Fruit fly (Drosophila melanogaster) whole organism, embryonic: ENCODE results near the gene CG17801.
A peak's percentile ranks its signal among the peaks of the same experiment; 100 is the strongest.

Experiments
- CG10431 ChIP-seq: fragments of 200-800 bp; sonication (Bioruptor generic); optimal IDR thresholded peaks from 3 replicates; lab custom pipeline; 2018; ENCODE audit warnings: missing biosample characterization, mild to moderate bottlenecking, missing genetic modification characterization
- CG10462 ChIP-seq: fragments of 200-800 bp; sonication (Bioruptor generic); optimal IDR thresholded peaks from 2 replicates; lab custom pipeline; 2016; ENCODE audit warnings: missing biosample characterization, missing genetic modification characterization
- CG11398 ChIP-seq: fragments of 200-800 bp; sonication (Bioruptor generic); optimal IDR thresholded peaks from 2 replicates; lab custom pipeline; 2016; ENCODE audit warnings: missing biosample characterization, missing genetic modification characterization
- CG12071 ChIP-seq: fragments of 200-800 bp; sonication (Bioruptor generic); optimal IDR thresholded peaks from 3 replicates; lab custom pipeline; 2018; ENCODE audit warnings: missing biosample characterization, mild to moderate bottlenecking, missing genetic modification characterization
- CG14050 ChIP-seq: fragments of 200-800 bp; sonication (Bioruptor generic); IDR thresholded peaks from 3 replicates; pipeline ENCODE4 v1.3.6; 2022; ENCODE audit warnings: missing biosample characterization, missing genetic modification characterization
- CG15073 ChIP-seq: fragments of 200-800 bp; sonication (Bioruptor generic); optimal IDR thresholded peaks from 2 replicates; lab custom pipeline; 2016; ENCODE audit warnings: missing biosample characterization, missing genetic modification characterization
- CG15696 ChIP-seq: fragments of 200-800 bp; sonication (Bioruptor generic); optimal IDR thresholded peaks from 2 replicates; lab custom pipeline; 2019; ENCODE audit warnings: missing biosample characterization, mild to moderate bottlenecking, missing genetic modification characterization, moderate library complexity
- CG16779 ChIP-seq: fragments of 200-800 bp; sonication (Bioruptor generic); IDR thresholded peaks from 2 replicates; pipeline ENCODE4 v1.3.6; 2022; ENCODE audit warnings: missing biosample characterization, missing genetic modification characterization
- CG17612 ChIP-seq: fragments of 200-800 bp; sonication (Bioruptor generic); IDR thresholded peaks from 2 replicates; pipeline ENCODE4 v1.3.6; 2022; ENCODE audit warnings: missing biosample characterization, missing genetic modification characterization
- CG17912 ChIP-seq: fragments of 200-800 bp; sonication (Bioruptor generic); optimal IDR thresholded peaks from 2 replicates; lab custom pipeline; 2018; ENCODE audit warnings: missing biosample characterization, mild to moderate bottlenecking, missing genetic modification characterization
- CG2120 ChIP-seq: fragments of 200-800 bp; sonication (Bioruptor generic); optimal IDR thresholded peaks from 3 replicates; lab custom pipeline; 2016; ENCODE audit warnings: missing biosample characterization, missing genetic modification characterization
- CG6813 ChIP-seq: fragments of 200-800 bp; sonication (Bioruptor generic); optimal IDR thresholded peaks from 2 replicates; lab custom pipeline; 2017; ENCODE audit warnings: missing biosample characterization, missing genetic modification characterization, mild to moderate bottlenecking, moderate library complexity, missing genetic modification reagents
- CG7372 ChIP-seq: fragments of 200-800 bp; sonication (Bioruptor generic); IDR thresholded peaks from 2 replicates; pipeline ENCODE4 v1.3.6; 2022; ENCODE audit warnings: missing biosample characterization, missing genetic modification characterization
- CG8089 ChIP-seq: fragments of 200-800 bp; sonication (Bioruptor generic); optimal IDR thresholded peaks from 3 replicates; lab custom pipeline; 2016; ENCODE audit warnings: missing biosample characterization, missing genetic modification characterization
- CG8388 ChIP-seq: fragments of 200-800 bp; sonication (Bioruptor generic); optimal IDR thresholded peaks from 2 replicates; lab custom pipeline; 2019; ENCODE audit warnings: missing biosample characterization, mild to moderate bottlenecking, missing genetic modification characterization, moderate library complexity
- CG8944 ChIP-seq: fragments of 200-800 bp; sonication (Bioruptor generic); optimal IDR thresholded peaks from 3 replicates; lab custom pipeline; 2016; ENCODE audit warnings: missing biosample characterization, missing genetic modification characterization
- Dbx ChIP-seq: fragments of 200-800 bp; sonication (Bioruptor generic); IDR thresholded peaks from 3 replicates; pipeline ENCODE4 v1.3.6; 2022; ENCODE audit warnings: missing biosample characterization, missing genetic modification characterization
- Deaf1 ChIP-seq: fragments of 200-800 bp; optimal IDR thresholded peaks from 3 replicates; lab custom pipeline; 2019; ENCODE audit warnings: missing biosample characterization, mild to moderate bottlenecking, missing genetic modification characterization, moderate library complexity
- Doc2 ChIP-seq: fragments of 200-800 bp; sonication (Bioruptor generic); IDR thresholded peaks from 2 replicates; pipeline ENCODE4 v1.3.6; 2022; ENCODE audit warnings: missing biosample characterization, missing genetic modification characterization
- ERR ChIP-seq: fragments of 200-800 bp; sonication (Bioruptor generic); optimal IDR thresholded peaks from 2 replicates; lab custom pipeline; 2016; ENCODE audit warnings: missing biosample characterization, missing genetic modification characterization
- Hey ChIP-seq: fragments of 200-800 bp; sonication (Bioruptor generic); optimal IDR thresholded peaks from 3 replicates; lab custom pipeline; 2018; ENCODE audit warnings: missing biosample characterization, mild to moderate bottlenecking, missing genetic modification characterization
- HmgD ChIP-seq: fragments of 200-800 bp; sonication (Bioruptor generic); optimal IDR thresholded peaks from 3 replicates; lab custom pipeline; 2016; ENCODE audit warnings: missing biosample characterization, missing genetic modification characterization
- Lhr ChIP-seq: fragments of 200-800 bp; sonication (Bioruptor generic); optimal IDR thresholded peaks from 3 replicates; lab custom pipeline; 2017; ENCODE audit warnings: mild to moderate bottlenecking, missing biosample characterization, missing genetic modification reagents, missing genetic modification characterization
- MTF-1 ChIP-seq: fragments of 200-800 bp; sonication (Bioruptor generic); optimal IDR thresholded peaks from 2 replicates; lab custom pipeline; 2018; ENCODE audit warnings: missing biosample characterization, mild to moderate bottlenecking, missing genetic modification characterization, borderline replicate concordance
- Med ChIP-seq: fragments of 200-800 bp; sonication (Bioruptor generic); peaks from one replicate; lab custom pipeline; 2016; ENCODE audit warnings: missing biosample characterization, missing genetic modification characterization, mild to moderate bottlenecking, inconsistent platforms, moderate library complexity
- Nf-YA ChIP-seq: fragments of 200-800 bp; sonication (Bioruptor generic); IDR thresholded peaks from 2 replicates; pipeline ENCODE4 v1.3.6; 2022; ENCODE audit warnings: missing biosample characterization, missing genetic modification characterization
- Pdp1 ChIP-seq, 2 experiments: fragments of 200-800 bp; sonication (Bioruptor generic); optimal IDR thresholded peaks; 3 replicates each; lab custom pipeline; 2016; ENCODE audit warnings: missing biosample characterization in 2 of 2, missing genetic modification characterization in 2 of 2, mild to moderate bottlenecking in 1 of 2, moderate library complexity in 1 of 2
- Scr ChIP-seq: fragments of 200-800 bp; sonication (Bioruptor generic); IDR thresholded peaks from 2 replicates; pipeline ENCODE4 v1.3.6; 2022; ENCODE audit warnings: missing biosample characterization, missing genetic modification characterization; ENCODE audit not compliant: partially characterized antibody
- Side ChIP-seq: fragments of 200-800 bp; sonication (Bioruptor generic); optimal IDR thresholded peaks from 2 replicates; lab custom pipeline; 2016; ENCODE audit warnings: missing biosample characterization, missing genetic modification characterization
- abd-A ChIP-seq: fragments of 200-800 bp; sonication (Bioruptor generic); optimal IDR thresholded peaks from 3 replicates; lab custom pipeline; 2019; ENCODE audit warnings: missing biosample characterization, mild to moderate bottlenecking, missing genetic modification characterization, moderate library complexity
- da ChIP-seq: fragments of 200-800 bp; sonication (Bioruptor generic); optimal IDR thresholded peaks from 2 replicates; lab custom pipeline; 2016; ENCODE audit warnings: missing biosample characterization, missing genetic modification characterization
- dysf ChIP-seq: fragments of 200-800 bp; sonication (Bioruptor generic); IDR thresholded peaks from 3 replicates; pipeline ENCODE4 v1.3.6; 2022; ENCODE audit warnings: missing biosample characterization, missing genetic modification characterization
- fu2 ChIP-seq: fragments of 200-800 bp; sonication (Bioruptor generic); optimal IDR thresholded peaks from 2 replicates; lab custom pipeline; 2016; ENCODE audit warnings: missing biosample characterization, missing genetic modification characterization
- gce ChIP-seq: fragments of 200-800 bp; sonication (Bioruptor generic); IDR thresholded peaks from 3 replicates; pipeline ENCODE4 v1.3.6; 2022; ENCODE audit warnings: missing biosample characterization, missing genetic modification characterization
- gsb-n ChIP-seq: fragments of 200-800 bp; sonication (Bioruptor generic); optimal IDR thresholded peaks from 3 replicates; lab custom pipeline; 2018; ENCODE audit warnings: missing biosample characterization, mild to moderate bottlenecking, missing genetic modification characterization
- kah ChIP-seq: fragments of 200-800 bp; sonication (Bioruptor generic); optimal IDR thresholded peaks from 2 replicates; lab custom pipeline; 2018; ENCODE audit warnings: missing biosample characterization, mild to moderate bottlenecking, missing genetic modification characterization
- ken ChIP-seq: fragments of 200-800 bp; sonication (Bioruptor generic); IDR thresholded peaks from 3 replicates; pipeline ENCODE4 v1.3.6; 2022; ENCODE audit warnings: missing biosample characterization, missing genetic modification characterization
- kni ChIP-seq: fragments of 200-800 bp; sonication (Bioruptor generic); optimal IDR thresholded peaks from 3 replicates; lab custom pipeline; 2017; ENCODE audit warnings: mild to moderate bottlenecking, missing biosample characterization, missing genetic modification reagents, missing genetic modification characterization
- luna ChIP-seq: fragments of 200-800 bp; sonication (Bioruptor generic); optimal IDR thresholded peaks from 2 replicates; lab custom pipeline; 2016; ENCODE audit warnings: missing biosample characterization, missing genetic modification characterization
- mirr ChIP-seq: fragments of 200-800 bp; sonication (Bioruptor generic); optimal IDR thresholded peaks from 3 replicates; lab custom pipeline; 2018; ENCODE audit warnings: missing biosample characterization, mild to moderate bottlenecking, missing genetic modification characterization
- nerfin-2 ChIP-seq: fragments of 200-800 bp; sonication (Bioruptor generic); IDR thresholded peaks from 2 replicates; pipeline ENCODE4 v1.3.6; 2022; ENCODE audit warnings: missing biosample characterization, missing genetic modification characterization; ENCODE audit not compliant: partially characterized antibody
- otp ChIP-seq: fragments of 200-800 bp; sonication (Bioruptor generic); IDR thresholded peaks from 3 replicates; pipeline ENCODE4, ENCODE4 v1.3.6; 2022; ENCODE audit warnings: missing biosample characterization, missing genetic modification characterization
- schlank ChIP-seq: fragments of 200-800 bp; sonication (Bioruptor generic); optimal IDR thresholded peaks from 2 replicates; lab custom pipeline; 2018; ENCODE audit warnings: missing biosample characterization, mild to moderate bottlenecking, missing genetic modification characterization
- sim ChIP-seq: fragments of 200-800 bp; sonication (Bioruptor generic); IDR thresholded peaks from 2 replicates; pipeline ENCODE4 v1.3.6; 2022; ENCODE audit warnings: missing biosample characterization, missing genetic modification characterization
- slbo ChIP-seq: fragments of 200-800 bp; sonication (Bioruptor generic); IDR thresholded peaks from 2 replicates; pipeline ENCODE4 v1.3.6; 2022; ENCODE audit warnings: missing biosample characterization, missing genetic modification characterization
- slp2 ChIP-seq: fragments of 200-800 bp; sonication (Bioruptor generic); optimal IDR thresholded peaks from 2 replicates; lab custom pipeline; 2016; ENCODE audit warnings: missing biosample characterization, missing genetic modification characterization
- so ChIP-seq: fragments of 200-800 bp; sonication (Bioruptor generic); IDR thresholded peaks from 3 replicates; pipeline ENCODE4 v1.3.6; 2022; ENCODE audit warnings: missing biosample characterization, missing genetic modification characterization
- trh ChIP-seq: fragments of 200-800 bp; sonication (Bioruptor generic); optimal IDR thresholded peaks from 2 replicates; lab custom pipeline; 2016; ENCODE audit warnings: missing biosample characterization, missing genetic modification characterization
- usp ChIP-seq: fragments of >200 bp; optimal IDR thresholded peaks from 2 replicates; lab custom pipeline; 2017; ENCODE audit warnings: missing biosample characterization, missing genetic modification characterization
- yki ChIP-seq: fragments of >200 bp; optimal IDR thresholded peaks from 3 replicates; lab custom pipeline; 2018
- zen2 ChIP-seq: fragments of 200-800 bp; sonication (Bioruptor generic); IDR thresholded peaks from 3 replicates; pipeline ENCODE4 v1.3.6; 2022; ENCODE audit warnings: missing biosample characterization, missing genetic modification characterization; ENCODE audit not compliant: partially characterized antibody
- zfh1 ChIP-seq: fragments of 200-800 bp; sonication (Bioruptor generic); IDR thresholded peaks from 3 replicates; pipeline ENCODE4 v1.3.6; 2022; ENCODE audit warnings: missing biosample characterization, missing genetic modification characterization

CG17801 gene

dm6 chr3R:17828653-17829052 is 21.8 kb upstream of the CG17801 start (continued):
- TF ChIP-seq fu2 (no peak), HmgD (GFP tag; lab: Kevin White, UChicago) (no peak), Dbx (GFP tag; lab: Robert Waterston, UW) (no peak), CG16779 (no peak), gsb-n (tag; lab: Kevin White, UChicago) (peak; percentile 16), ERR (GFP tag; lab: Kevin White, UChicago) (no peak), mirr (GFP tag; lab: Kevin White, UChicago) (peak; percentile 34), CG12071 (GFP tag; lab: Kevin White, UChicago) (peak; percentile 29), gce (GFP tag; lab: Robert Waterston, UW) (no peak), so (GFP tag; lab: Robert Waterston, UW) (peak; percentile 22; the same call in 1 of the 3 replicates), zen2 (GFP tag; lab: Robert Waterston, UW) (no peak), abd-A (tag; lab: Kevin White, UChicago) (no peak), CG8388 (GFP tag; lab: Kevin White, UChicago) (peak; percentile 18), luna (GFP tag; lab: Kevin White, UChicago) (no peak), MTF-1 (GFP tag; lab: Kevin White, UChicago) (peak; percentile 56), kni (GFP tag; lab: Kevin White, UChicago) (peak; percentile 52), CG8089 (no peak), nerfin-2 (GFP tag; lab: Robert Waterston, UW) (no peak), kah (peak; percentile 3), Hey (tag; lab: Kevin White, UChicago) (peak; percentile 30), CG11398 (GFP tag; lab: Kevin White, UChicago) (no peak), Nf-YA (GFP tag; lab: Robert Waterston, UW) (no peak), dysf (GFP tag; lab: Robert Waterston, UW) (no peak), ken (GFP tag; lab: Robert Waterston, UW) (0 out of 3 replicates have a peak, but pooled peaks have one; percentile 6), slp2 (GFP tag; lab: Kevin White, UChicago) (no peak), CG10462 (GFP tag; lab: Kevin White, UChicago) (no peak), CG10431 (GFP tag; lab: Kevin White, UChicago) (peak; percentile 57), otp (0 out of 3 replicates have a peak, but pooled peaks have one; percentile 5), sim (GFP tag; lab: Robert Waterston, UW) (0 out of 2 replicates have a peak, but pooled peaks have one; percentile 29), CG17912 (GFP tag; lab: Kevin White, UChicago) (no peak), zfh1 (GFP tag; lab: Robert Waterston, UW) (0 out of 3 replicates have a peak, but pooled peaks have one; percentile 29), CG7372 (no peak), CG6813 (GFP tag; lab: Kevin White, UChicago) (peak; percentile 40), yki (lab: Kevin White, UChicago) (no peak), Pdp1 (GFP tag; optimal IDR thresholded peaks at IDR 0.05; lab: Kevin White, UChicago) (no peak), CG15696 (tag; lab: Kevin White, UChicago) (peak; percentile 21), Lhr (GFP tag; lab: Kevin White, UChicago) (peak; percentile 11), usp (no peak), CG15073 (GFP tag; lab: Kevin White, UChicago) (no peak), CG2120 (no peak), slbo (GFP tag; lab: Robert Waterston, UW) (peak; percentile 11; the same call in 1 of the 2 replicates), CG8944 (GFP tag; lab: Kevin White, UChicago) (no peak), CG14050 (GFP tag; lab: Robert Waterston, UW) (no peak), schlank (no peak), trh (GFP tag; lab: Kevin White, UChicago) (no peak), Scr (GFP tag; lab: Robert Waterston, UW) (no peak), Doc2 (no peak), Med (GFP tag; lab: Kevin White, UChicago) (no peak), da (GFP tag; lab: Kevin White, UChicago) (no peak), CG17612 (GFP tag; lab: Robert Waterston, UW) (no peak), Side (GFP tag; lab: Kevin White, UChicago) (peak; percentile 30), Deaf1 (no peak)
